Fruit fly (Drosophila melanogaster): ENCODE results near the gene CG33658.

CG33658 gene

DNA sequence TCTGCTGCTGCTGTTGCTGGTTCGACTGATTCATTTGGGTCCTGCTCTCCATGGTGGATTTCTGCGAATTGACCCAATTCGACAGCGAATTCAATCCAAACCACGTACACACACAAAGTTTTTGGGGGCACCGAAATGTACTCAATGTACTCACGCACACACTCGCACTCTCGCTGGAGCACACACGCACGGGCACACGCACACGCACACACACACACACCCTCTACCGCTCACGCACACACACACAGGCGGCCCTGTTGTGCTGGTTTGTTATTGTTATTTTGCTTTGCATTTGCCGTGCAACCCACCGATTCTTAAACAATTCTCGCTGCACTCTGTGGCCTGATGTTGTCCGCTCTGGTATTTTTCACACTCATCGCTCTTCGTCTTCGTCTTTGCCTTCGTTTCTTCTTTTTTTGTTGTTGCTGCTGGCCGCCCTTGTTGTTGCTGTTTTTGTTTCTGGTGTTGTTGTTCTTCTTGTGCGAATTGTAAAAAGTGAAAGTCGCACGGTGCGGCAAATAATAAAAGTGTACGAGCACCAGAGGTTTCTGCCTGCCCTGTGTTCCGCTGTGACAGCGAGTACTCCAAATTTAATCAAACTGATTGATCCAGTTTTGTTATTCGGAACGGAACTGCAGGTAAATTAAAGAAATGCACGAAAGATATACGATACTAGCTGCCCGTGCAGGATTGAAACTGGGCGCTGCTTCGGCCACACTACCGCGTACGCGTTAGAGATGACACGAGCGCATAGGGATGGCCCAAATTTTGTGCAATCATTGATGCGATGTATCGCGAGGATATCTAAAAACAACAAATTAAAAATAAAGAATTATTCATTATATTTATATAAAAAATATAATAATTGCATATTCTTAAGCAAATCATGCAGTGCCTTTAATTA lies 35.2 kb upstream of the CG33658 start, which contains the start of gene CG3744 (continued):
- TF ChIP-seq slbo (GFP tag; IDR thresholded peaks at IDR 0.05), result peak; percentile 99
- no peak for TF ChIP-seq tio (GFP tag; optimal IDR thresholded peaks at IDR 0.05)
- TF ChIP-seq gsb (GFP tag; IDR thresholded peaks at IDR 0.05), result peak; percentile 89
- peak; percentile 65 for TF ChIP-seq nerfin-2 (GFP tag; IDR thresholded peaks at IDR 0.05; ENCODE audit: partially characterized antibody)
- TF ChIP-seq CG5953 (GFP tag; IDR thresholded peaks at IDR 0.05), result peak; percentile 88
- no peak for TF ChIP-seq CG12236 (GFP tag; optimal IDR thresholded peaks at IDR 0.05)
- peak; percentile 78 for TF ChIP-seq ewg (GFP tag; optimal IDR thresholded peaks at IDR 0.05)
- TF ChIP-seq bigmax (GFP tag; optimal IDR thresholded peaks at IDR 0.05), result no peak
- TF ChIP-seq Usf (GFP tag; optimal IDR thresholded peaks at IDR 0.05), result peak; percentile 85
- no peak for TF ChIP-seq CG4854 (GFP tag; optimal IDR thresholded peaks at IDR 0.05)
- peak; percentile 66 for TF ChIP-seq ab (GFP tag; optimal IDR thresholded peaks at IDR 0.05)
- peak; percentile 42 for TF ChIP-seq CG1792 (GFP tag; optimal IDR thresholded peaks at IDR 0.05)
- peak; percentile 73 for TF ChIP-seq vfl (GFP tag; optimal IDR thresholded peaks at IDR 0.05)
- peak; percentile 62 for TF ChIP-seq jing (GFP tag; optimal IDR thresholded peaks at IDR 0.05)
- peak; percentile 89 for TF ChIP-seq CG11695 (GFP tag; IDR thresholded peaks at IDR 0.05)
- TF ChIP-seq caup (GFP tag; optimal IDR thresholded peaks at IDR 0.05; ENCODE audit: severe bottlenecking), result peak; percentile 93
- peak; percentile 41 for TF ChIP-seq CG9876 (GFP tag; optimal IDR thresholded peaks at IDR 0.05)
- peak; percentile 73 for TF ChIP-seq Sin3A (optimal IDR thresholded peaks at IDR 0.05)
- peak; percentile 88 for TF ChIP-seq Ssrp (tag; optimal IDR thresholded peaks at IDR 0.05)
- peak; percentile 48 for TF ChIP-seq CG10431 (GFP tag; optimal IDR thresholded peaks at IDR 0.05)
- TF ChIP-seq prd (optimal IDR thresholded peaks at IDR 0.05), result no peak
- TF ChIP-seq prd (GFP tag; IDR thresholded peaks at IDR 0.05), result peak; percentile 96
- TF ChIP-seq Oaz (GFP tag; IDR thresholded peaks at IDR 0.05), result peak; percentile 77; the same call in 1 of the 2 replicates
- peak; percentile 69 for TF ChIP-seq CG8944 (GFP tag; optimal IDR thresholded peaks at IDR 0.05)
- peak; percentile 91 for TF ChIP-seq bcd (GFP tag; optimal IDR thresholded peaks at IDR 0.05)
- TF ChIP-seq bbx (GFP tag; IDR thresholded peaks at IDR 0.05; ENCODE audit: partially characterized antibody), result peak; percentile 95
- peak; percentile 94 for TF ChIP-seq lab (GFP tag; optimal IDR thresholded peaks at IDR 0.05)
- TF ChIP-seq CG5180 (GFP tag; optimal IDR thresholded peaks at IDR 0.05), result no peak
- peak; percentile 87 for TF ChIP-seq CG17612 (GFP tag; IDR thresholded peaks at IDR 0.05)
- no peak for TF ChIP-seq Vsx1 (GFP tag; optimal IDR thresholded peaks at IDR 0.05)
- TF ChIP-seq zen (tag; optimal IDR thresholded peaks at IDR 0.05), result peak; percentile 79
- peak; percentile 45 for TF ChIP-seq CG17802 (tag; optimal IDR thresholded peaks at IDR 0.05)
- TF ChIP-seq fd64A (GFP tag; optimal IDR thresholded peaks at IDR 0.05), result no peak
- peak; percentile 45 for TF ChIP-seq ftz-f1 (GFP tag; optimal IDR thresholded peaks at IDR 0.05)
- TF ChIP-seq psq (GFP tag; optimal IDR thresholded peaks at IDR 0.05), result peak; percentile 70
- peak; percentile 67 for TF ChIP-seq CG12219 (GFP tag; optimal IDR thresholded peaks at IDR 0.05)
- peak; percentile 96 for TF ChIP-seq cg (GFP tag; optimal IDR thresholded peaks at IDR 0.05)
- TF ChIP-seq az2 (GFP tag; optimal IDR thresholded peaks at IDR 0.05), result peak; percentile 90
- TF ChIP-seq unpg (GFP tag; optimal IDR thresholded peaks at IDR 0.05), result peak; percentile 90
- TF ChIP-seq stc (GFP tag; IDR thresholded peaks at IDR 0.05), result peak; percentile 85
- TF ChIP-seq Dref (GFP tag; IDR thresholded peaks at IDR 0.05), result peak; percentile 52
- peak; percentile 78 for TF ChIP-seq CG4617 (GFP tag; optimal IDR thresholded peaks at IDR 0.05; ENCODE audit: borderline replicate concordance)
- peak; percentile 93 for TF ChIP-seq CG17328 (GFP tag; IDR thresholded peaks at IDR 0.05)
- peak; percentile 88 for TF ChIP-seq lilli (GFP tag; optimal IDR thresholded peaks at IDR 0.05)
- no peak for TF ChIP-seq fd102C (GFP tag; optimal IDR thresholded peaks at IDR 0.05)
- TF ChIP-seq Deaf1 (tag; optimal IDR thresholded peaks at IDR 0.05), result peak; percentile 65
- TF ChIP-seq CG18262 (tag; optimal IDR thresholded peaks at IDR 0.05), result peak; percentile 89
- TF ChIP-seq Ada2b (GFP tag; IDR thresholded peaks at IDR 0.05), result peak; percentile 93
- TF ChIP-seq CG12155 (GFP tag; optimal IDR thresholded peaks at IDR 0.05), result peak; percentile 87
